Fruit fly (Drosophila melanogaster): Measurements from ENCODE around the gene Drice.

dm6 chr3R:29772795-29773331, 26.6 kb upstream of the Drice start:
- no peak for TF ChIP-seq dac (GFP tag; optimal IDR thresholded peaks at IDR 0.05)
- TF ChIP-seq Hr39 (GFP tag; optimal IDR thresholded peaks at IDR 0.05) = no peak
- TF ChIP-seq CG8632 (GFP tag; optimal IDR thresholded peaks at IDR 0.05) = no peak
- no peak for TF ChIP-seq CG16779 (tag; optimal IDR thresholded peaks at IDR 0.05)
- TF ChIP-seq spab (GFP tag; optimal IDR thresholded peaks at IDR 0.05) = no peak
- peak; percentile 53; the same call in 1 of the 3 replicates for TF ChIP-seq eg (GFP tag; IDR thresholded peaks at IDR 0.05)
